Worm (Caenorhabditis elegans) whole organism, L2 larva: ENCODE measurements around the gene hars-1.

Experiments used
- C34F6.9 ChIP-seq: fragments of 150-350 bp; optimal IDR thresholded peaks from 2 replicates; lab custom pipeline; 2014; ENCODE audit warnings: missing biosample characterization, missing genetic modification characterization
- R02D3.7 ChIP-seq: fragments of 150-350 bp; optimal IDR thresholded peaks from 2 replicates; lab custom pipeline; 2014; ENCODE audit warnings: missing biosample characterization, missing genetic modification characterization
- Y55F3AM.14 ChIP-seq: fragments of 200-800 bp; sonication (Bioruptor generic); optimal IDR thresholded peaks from 2 replicates; lab custom pipeline; 2018; ENCODE audit warnings: mild to moderate bottlenecking, missing genetic modification characterization, missing compliant biosample characterization
- alr-1 ChIP-seq: fragments of 150-350 bp; optimal IDR thresholded peaks from 2 replicates; lab custom pipeline; 2014; ENCODE audit warnings: missing biosample characterization, missing genetic modification characterization
- aly-2 ChIP-seq: fragments of 150-350 bp; optimal IDR thresholded peaks from 2 replicates; lab custom pipeline; 2014; ENCODE audit warnings: missing biosample characterization, missing genetic modification characterization
- ama-1 ChIP-seq: fragments of 150-350 bp; optimal IDR thresholded peaks from 2 replicates; lab custom pipeline; 2018; ENCODE audit warnings: inconsistent platforms
- blmp-1 ChIP-seq: sonication (generic microtip); optimal IDR thresholded peaks from 2 replicates; lab custom pipeline; 2017; ENCODE audit warnings: missing genetic modification characterization, mild to moderate bottlenecking, missing compliant biosample characterization, antibody characterized with exemption, moderate library complexity; ENCODE audit not compliant: insufficient read depth
- ceh-16 ChIP-seq: fragments of 150-350 bp; optimal IDR thresholded peaks from 2 replicates; lab custom pipeline; 2014; ENCODE audit warnings: missing biosample characterization, missing genetic modification characterization
- ceh-82 ChIP-seq: fragments of 150-350 bp; optimal IDR thresholded peaks from 2 replicates; lab custom pipeline; 2014; ENCODE audit warnings: missing biosample characterization, missing genetic modification characterization
- crh-2 ChIP-seq: sonication (generic microtip); optimal IDR thresholded peaks from 2 replicates; lab custom pipeline; 2017; ENCODE audit warnings: missing biosample characterization, missing genetic modification characterization
- dmd-4 ChIP-seq: sonication (generic microtip); optimal IDR thresholded peaks from 2 replicates; lab custom pipeline; 2017; ENCODE audit warnings: missing biosample characterization, missing genetic modification characterization
- elt-1 ChIP-seq: fragments of 150-350 bp; optimal IDR thresholded peaks from 2 replicates; lab custom pipeline; 2014; ENCODE audit warnings: missing biosample characterization, missing genetic modification characterization
- gmeb-1 ChIP-seq: fragments of 150-350 bp; optimal IDR thresholded peaks from 2 replicates; lab custom pipeline; 2014; ENCODE audit warnings: missing biosample characterization, missing genetic modification characterization
- lin-11 ChIP-seq: fragments of 150-350 bp; sonication (generic microtip); optimal IDR thresholded peaks from 2 replicates; lab custom pipeline; 2014; ENCODE audit warnings: missing biosample characterization, missing genetic modification characterization, inconsistent platforms, mixed read lengths
- lin-13 ChIP-seq: fragments of 150-350 bp; optimal IDR thresholded peaks from 2 replicates; lab custom pipeline; 2014; ENCODE audit warnings: missing biosample characterization, missing genetic modification reagents, missing genetic modification characterization
- lin-39 ChIP-seq: fragments of 150-350 bp; optimal IDR thresholded peaks from 2 replicates; lab custom pipeline; 2014; ENCODE audit warnings: missing biosample characterization, missing genetic modification reagents, missing genetic modification characterization
- lsy-2 ChIP-seq, 2 experiments: fragments of 150-350 bp in 1 of 2; sonication (generic microtip) in 1 of 2; optimal IDR thresholded peaks; 2 replicates each; lab custom pipeline; 2014 to 2017; ENCODE audit warnings: missing biosample characterization in 2 of 2, missing genetic modification characterization in 2 of 2
- mab-5 ChIP-seq: fragments of 150-350 bp; optimal IDR thresholded peaks from 2 replicates; lab custom pipeline; 2014; ENCODE audit warnings: missing biosample characterization, missing genetic modification characterization
- mbf-1 ChIP-seq: sonication (generic microtip); optimal IDR thresholded peaks from 2 replicates; lab custom pipeline; 2017; ENCODE audit warnings: missing biosample characterization, missing genetic modification characterization
- mdl-1 ChIP-seq, 2 experiments: fragments of 150-350 bp in 1 of 2; sonication (generic microtip) in 1 of 2; optimal IDR thresholded peaks; 2 replicates each; lab custom pipeline; 2017; ENCODE audit warnings: missing biosample characterization in 2 of 2, missing genetic modification characterization in 2 of 2
- nhr-10 ChIP-seq: sonication (generic microtip); optimal IDR thresholded peaks from 2 replicates; lab custom pipeline; 2017; ENCODE audit warnings: missing biosample characterization, missing genetic modification characterization
- nhr-21 ChIP-seq: fragments of 150-350 bp; optimal IDR thresholded peaks from 2 replicates; lab custom pipeline; 2014; ENCODE audit warnings: missing biosample characterization, missing genetic modification characterization
- nhr-23 ChIP-seq: fragments of 150-350 bp; optimal IDR thresholded peaks from 2 replicates; lab custom pipeline; 2014; ENCODE audit warnings: missing biosample characterization, missing genetic modification reagents, missing genetic modification characterization
- nhr-237 ChIP-seq: fragments of 150-350 bp; optimal IDR thresholded peaks from 2 replicates; lab custom pipeline; 2014; ENCODE audit warnings: missing biosample characterization, missing genetic modification characterization
- nhr-25 ChIP-seq: fragments of 150-350 bp; sonication (generic microtip); optimal IDR thresholded peaks from 3 replicates; lab custom pipeline; 2014; ENCODE audit warnings: missing biosample characterization, missing genetic modification characterization
- nhr-6 ChIP-seq: fragments of 150-350 bp; optimal IDR thresholded peaks from 2 replicates; lab custom pipeline; 2014; ENCODE audit warnings: missing biosample characterization, missing genetic modification characterization
- peb-1 ChIP-seq: fragments of 150-350 bp; optimal IDR thresholded peaks from 2 replicates; lab custom pipeline; 2014; ENCODE audit warnings: missing biosample characterization, missing genetic modification characterization
- sem-4 ChIP-seq: fragments of 150-350 bp; optimal IDR thresholded peaks from 2 replicates; lab custom pipeline; 2014; ENCODE audit warnings: missing biosample characterization, missing genetic modification reagents, missing genetic modification characterization
- skn-1 ChIP-seq: sonication (generic microtip); optimal IDR thresholded peaks from 2 replicates; lab custom pipeline; 2017; ENCODE audit warnings: missing biosample characterization, missing genetic modification characterization
- sma-3 ChIP-seq: sonication (generic microtip); optimal IDR thresholded peaks from 2 replicates; lab custom pipeline; 2016; ENCODE audit warnings: missing genetic modification reagents, missing genetic modification characterization, missing compliant biosample characterization
- snpc-4 ChIP-seq: fragments of 150-350 bp; optimal IDR thresholded peaks from 2 replicates; lab custom pipeline; 2014; ENCODE audit warnings: missing biosample characterization, missing genetic modification characterization
- unc-39 ChIP-seq: fragments of 150-350 bp; optimal IDR thresholded peaks from 2 replicates; lab custom pipeline; 2014; ENCODE audit warnings: missing biosample characterization, missing genetic modification characterization
- unc-55 ChIP-seq: fragments of 150-350 bp; sonication (generic microtip); optimal IDR thresholded peaks from 3 replicates; lab custom pipeline; 2014; ENCODE audit warnings: missing biosample characterization, missing genetic modification reagents, missing genetic modification characterization
- unc-62 ChIP-seq: fragments of 150-350 bp; optimal IDR thresholded peaks from 2 replicates; lab custom pipeline; 2014; ENCODE audit warnings: missing biosample characterization, missing genetic modification reagents, missing genetic modification characterization
- zag-1 ChIP-seq: fragments of 150-350 bp; optimal IDR thresholded peaks from 2 replicates; lab custom pipeline; 2014; ENCODE audit warnings: missing biosample characterization, missing genetic modification characterization
- ztf-1 ChIP-seq: fragments of 200-800 bp; sonication (Bioruptor generic); conservative IDR thresholded peaks from 2 replicates; pipeline ENCODE4 v1.3.6; 2022; ENCODE audit warnings: missing genetic modification characterization, missing compliant biosample characterization
- ztf-11 ChIP-seq: sonication (generic microtip); optimal IDR thresholded peaks from 2 replicates; lab custom pipeline; 2017; ENCODE audit warnings: missing biosample characterization, missing genetic modification characterization
- ztf-4 ChIP-seq: fragments of 150-350 bp; optimal IDR thresholded peaks from 2 replicates; lab custom pipeline; 2014; ENCODE audit warnings: missing biosample characterization, missing genetic modification characterization

The hars-1 gene

ce11 chrIV:10864031-10864430, 5.3 kb downstream of the hars-1 start, which contains the start of gene nish-1:
nish-1 (plus strand) TSS chrIV:10864331.
- TF ChIP-seq unc-55 (no peak), ztf-1 (GFP tag; lab: Robert Waterston, UW) (no peak), ztf-4 (tag; lab: Kevin White, UChicago) (no peak), ama-1 (lab: Kevin White, UChicago) (no peak), blmp-1 (tag; lab: Kevin White, UChicago) (no peak), sma-3 (no peak), dmd-4 (no peak), zag-1 (tag; lab: Kevin White, UChicago) (no peak), elt-1 (tag; lab: Kevin White, UChicago) (no peak), lin-13 (GFP tag; lab: Kevin White, UChicago) (no peak), nhr-6 (tag; lab: Kevin White, UChicago) (no peak), alr-1 (tag; lab: Kevin White, UChicago) (no peak), nhr-10 (no peak), unc-62 (GFP tag; lab: Kevin White, UChicago) (no peak), ceh-16 (tag; lab: Kevin White, UChicago) (no peak), nhr-23 (no peak), skn-1 (tag; lab: Kevin White, UChicago) (no peak), lin-39 (tag; lab: Kevin White, UChicago) (no peak), ztf-11 (tag; lab: Kevin White, UChicago) (no peak)
- TF ChIP-seq, all 48 proteins: peak for 0

ce11 chrIV:10867370-10868146, 8.8 kb downstream of the hars-1 start:
- TF ChIP-seq Y55F3AM.14 (GFP tag; lab: Kevin White, UChicago) (no peak), snpc-4 (no peak), nhr-25 (tag; lab: Kevin White, UChicago) (no peak), unc-39 (no peak), ceh-82 (tag; lab: Kevin White, UChicago) (no peak), skn-1 (tag; lab: Kevin White, UChicago) (no peak), lin-13 (GFP tag; lab: Kevin White, UChicago) (no peak), aly-2 (tag; lab: Kevin White, UChicago) (no peak), nhr-237 (tag; lab: Kevin White, UChicago) (no peak), mdl-1 (tag; optimal IDR thresholded peaks at IDR 0.05; lab: Kevin White, UChicago) (no peak), unc-62 (GFP tag; lab: Kevin White, UChicago) (no peak), mab-5 (tag; lab: Kevin White, UChicago) (no peak), nhr-21 (tag; lab: Kevin White, UChicago) (no peak), mbf-1 (tag; lab: Kevin White, UChicago) (no peak)

- no peak for TF ChIP-seq lin-39 (tag; lab: Kevin White, UChicago)
- no peak for TF ChIP-seq nhr-6 (tag; lab: Kevin White, UChicago)
- peak; percentile 61 for TF ChIP-seq zag-1 (tag; lab: Kevin White, UChicago)
- no peak for TF ChIP-seq peb-1 (tag; lab: Kevin White, UChicago)
- no peak for TF ChIP-seq lin-11 (tag; lab: Kevin White, UChicago)
- TF ChIP-seq gmeb-1 (tag; lab: Kevin White, UChicago) = no peak
- TF ChIP-seq ztf-11 (tag; lab: Kevin White, UChicago) = no peak
- TF ChIP-seq lsy-2 (tag; optimal IDR thresholded peaks at IDR 0.05; lab: Kevin White, UChicago) = peak in 1 of 2 experiments; percentile 19
- TF ChIP-seq C34F6.9 = peak; percentile 5
- no peak for TF ChIP-seq snpc-4
- no peak for TF ChIP-seq unc-39
- no peak for TF ChIP-seq sma-3
- no peak for TF ChIP-seq crh-2 (tag; lab: Kevin White, UChicago)
- TF ChIP-seq R02D3.7 (tag; lab: Kevin White, UChicago) = no peak
- peak; percentile 12 for TF ChIP-seq unc-55
- no peak for TF ChIP-seq mab-5 (tag; lab: Kevin White, UChicago)
- TF ChIP-seq sem-4 (tag; lab: Kevin White, UChicago) = no peak
- no peak for TF ChIP-seq nhr-23
- TF ChIP-seq lin-13 (GFP tag; lab: Kevin White, UChicago) = no peak
- no peak for TF ChIP-seq aly-2 (tag; lab: Kevin White, UChicago)
- no peak for TF ChIP-seq nhr-25 (tag; lab: Kevin White, UChicago)
These were observed 10.0 kb downstream of the hars-1 start, which contains the start of gene F13E9.11 for ce11 chrIV:10868629-10869251. F13E9.11 (minus strand) TSS chrIV:10869135.
